Worm (Caenorhabditis elegans): Measurements from ENCODE around the gene acs-18.

DNA sequence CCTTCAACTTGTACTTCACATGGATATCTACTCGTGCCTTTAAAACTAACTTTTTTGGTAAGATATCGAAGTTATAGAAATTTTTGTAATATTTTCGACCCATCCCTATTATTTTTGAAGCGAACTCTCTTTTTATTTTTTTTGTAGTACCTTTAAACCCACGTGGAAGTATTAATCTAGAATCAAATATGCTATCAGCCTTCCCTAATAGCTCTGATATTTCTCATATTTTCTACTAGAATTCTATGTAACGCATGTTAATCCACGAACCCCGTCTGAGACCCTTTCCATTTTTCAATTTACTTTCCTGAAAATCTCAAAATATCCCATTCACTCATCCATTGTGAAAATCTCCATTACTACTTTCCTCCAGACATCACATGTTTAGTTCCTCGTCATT, 40.1 kb downstream of the acs-18 start:
- TF ChIP-seq ama-1 (optimal IDR thresholded peaks at IDR 0.05) (no peak), ceh-13 (GFP tag; optimal IDR thresholded peaks at IDR 0.05) (no peak), tra-4 (tag; optimal IDR thresholded peaks at IDR 0.05) (no peak), tbx-37 (GFP tag; conservative IDR thresholded peaks at IDR 0.05) (no peak), ets-7 (tag; optimal IDR thresholded peaks at IDR 0.05) (no peak), aly-1 (tag; optimal IDR thresholded peaks at IDR 0.05) (no peak), hmbx-1 (tag; optimal IDR thresholded peaks at IDR 0.05) (no peak), sea-1 (GFP tag; conservative IDR thresholded peaks at IDR 0.05) (no peak), hmg-4 (GFP tag; optimal IDR thresholded peaks at IDR 0.05) (no peak), B0310.2 (tag; optimal IDR thresholded peaks at IDR 0.05) (no peak)

Data from whole organism, early embryonic.